Fruit fly (Drosophila melanogaster) whole organism, prepupa: Measurements from ENCODE around the gene Obp84a.

ENCODE experiments used
- CG11902 ChIP-seq: fragments of 200-800 bp; sonication (Bioruptor generic); optimal IDR thresholded peaks from 3 replicates; lab custom pipeline; 2016; ENCODE audit warnings: missing biosample characterization, missing genetic modification characterization
- achi ChIP-seq: fragments of 200-800 bp; sonication (Bioruptor generic); optimal IDR thresholded peaks from 3 replicates; lab custom pipeline; 2016; ENCODE audit warnings: missing biosample characterization, missing genetic modification characterization

DNA sequence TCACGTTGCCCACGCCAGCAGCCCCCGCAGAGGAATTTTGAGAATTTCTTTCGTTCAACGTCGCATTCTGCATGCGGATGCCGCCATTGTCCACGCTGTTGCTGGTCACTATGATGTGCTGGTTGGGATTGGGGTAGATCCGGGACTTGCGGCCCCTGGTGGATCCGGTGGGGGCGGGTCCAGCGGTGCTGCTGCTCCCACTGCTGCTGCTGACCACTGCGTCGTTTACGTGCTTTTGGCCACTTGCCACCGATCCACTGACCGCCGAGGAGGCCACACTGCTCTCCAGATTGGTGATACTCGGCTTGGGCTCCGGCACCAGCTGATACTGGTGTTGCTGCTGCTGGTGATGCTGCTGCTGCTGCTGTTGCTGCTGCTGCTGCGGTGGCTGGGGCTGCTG, 25.0 kb upstream of the Obp84a start:
- TF ChIP-seq achi (no peak), CG11902 (GFP tag; lab: Kevin White, UChicago) (no peak)
